Worm (Caenorhabditis elegans): ENCODE data around the gene vha-3.

- no peak for TF ChIP-seq nhr-76 (tag; optimal IDR thresholded peaks at IDR 0.05)
- no peak for TF ChIP-seq blmp-1 (tag; optimal IDR thresholded peaks at IDR 0.05)
- no peak for TF ChIP-seq elt-3 (tag; optimal IDR thresholded peaks at IDR 0.05)
- TF ChIP-seq nhr-237 (tag; optimal IDR thresholded peaks at IDR 0.05): no peak
- TF ChIP-seq sptf-1 (tag; optimal IDR thresholded peaks at IDR 0.05): no peak
Observed at ce11 chrIV:2327317-2327716, 11.6 kb upstream of the vha-3 start.
